Fruit fly (Drosophila melanogaster) S2 (cell line): ENCODE results near the gene RpL40.

Experiments
- CG8478 ChIP-seq: fragments of >200 bp; optimal IDR thresholded peaks from 2 replicates; lab custom pipeline; 2018
- CTCF ChIP-seq, 2 experiments: fragments of >200 bp; optimal IDR thresholded peaks; 2 replicates each; lab custom pipeline; 2018

The RpL40 gene

DNA sequence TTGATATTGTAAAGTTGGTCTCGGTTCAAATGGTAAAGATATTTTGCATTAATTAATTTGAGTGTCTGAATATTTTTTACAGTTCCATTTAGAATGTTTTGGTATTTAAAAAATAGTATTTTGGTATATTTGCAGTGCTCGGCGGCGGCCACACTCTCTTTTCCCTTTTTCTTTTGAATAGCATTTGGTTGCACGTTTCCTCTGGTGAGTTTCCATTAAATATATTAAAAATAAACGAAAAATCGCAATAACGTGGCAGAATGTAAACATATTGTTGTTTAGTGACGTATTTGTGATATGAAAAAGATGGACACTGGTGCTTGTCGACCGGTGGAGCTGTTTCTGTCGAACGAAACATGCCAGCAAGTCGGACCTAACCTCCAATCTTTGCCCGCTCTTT, at the start of gene RpL40:
Gene RpL40 (plus strand): TSS at position 154 of the 400 bp plus-strand sequence.
- no peak for TF ChIP-seq CG8478 (lab: Kevin White, UChicago)
- no peak for TF ChIP-seq CTCF (optimal IDR thresholded peaks at IDR 0.05; lab: Kevin White, UChicago)

DNA sequence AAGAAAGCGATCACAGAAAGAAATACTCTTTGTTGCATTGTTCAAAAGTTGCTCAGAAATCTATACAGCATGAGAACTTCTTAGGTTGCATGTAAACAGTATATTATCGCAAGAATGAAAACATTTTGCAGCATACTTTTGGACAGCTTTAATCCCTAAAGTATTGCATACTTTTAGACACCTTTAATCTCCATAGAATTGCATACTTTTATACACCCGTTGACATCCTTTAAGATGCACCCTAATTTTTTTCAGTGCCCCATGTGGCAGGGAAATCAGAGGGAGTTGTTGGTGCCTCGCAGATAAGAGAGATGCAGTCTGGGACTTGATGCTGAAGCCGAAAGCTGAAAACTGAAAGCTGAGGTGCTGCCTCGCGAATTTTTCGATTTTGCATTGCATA, 48.1 kb upstream of the RpL40 start:
- TF ChIP-seq CG8478 (lab: Kevin White, UChicago) = no peak
- TF ChIP-seq CTCF (optimal IDR thresholded peaks at IDR 0.05; lab: Kevin White, UChicago) = no peak

DNA sequence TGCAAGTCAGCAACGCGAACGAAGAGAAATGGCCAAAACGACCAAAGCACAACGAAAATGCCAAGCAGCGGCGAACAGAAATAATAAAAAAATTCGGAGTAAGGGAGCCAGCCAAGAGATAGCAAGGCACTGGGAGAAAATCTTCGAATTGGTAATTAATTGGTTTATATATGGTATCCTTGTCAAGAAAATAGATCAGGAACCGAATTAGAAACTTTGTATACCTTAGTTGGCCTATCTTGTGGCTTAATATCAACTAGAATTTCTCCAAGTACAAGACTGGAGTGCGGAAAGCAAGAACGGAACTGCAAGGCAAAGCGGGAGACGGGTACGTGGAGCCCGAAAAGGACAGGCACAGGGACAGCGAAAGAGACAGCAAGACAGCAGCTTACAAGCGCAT, 47.5 kb upstream of the RpL40 start:
- TF ChIP-seq CG8478 (lab: Kevin White, UChicago) (no peak), CTCF (optimal IDR thresholded peaks at IDR 0.05; lab: Kevin White, UChicago) (no peak)

dm6 chr2L:4185269-4186024, 42.1 kb upstream of the RpL40 start:
- TF ChIP-seq CTCF (optimal IDR thresholded peaks at IDR 0.05; lab: Kevin White, UChicago) = no peak
- TF ChIP-seq CG8478 (lab: Kevin White, UChicago) = no peak

DNA sequence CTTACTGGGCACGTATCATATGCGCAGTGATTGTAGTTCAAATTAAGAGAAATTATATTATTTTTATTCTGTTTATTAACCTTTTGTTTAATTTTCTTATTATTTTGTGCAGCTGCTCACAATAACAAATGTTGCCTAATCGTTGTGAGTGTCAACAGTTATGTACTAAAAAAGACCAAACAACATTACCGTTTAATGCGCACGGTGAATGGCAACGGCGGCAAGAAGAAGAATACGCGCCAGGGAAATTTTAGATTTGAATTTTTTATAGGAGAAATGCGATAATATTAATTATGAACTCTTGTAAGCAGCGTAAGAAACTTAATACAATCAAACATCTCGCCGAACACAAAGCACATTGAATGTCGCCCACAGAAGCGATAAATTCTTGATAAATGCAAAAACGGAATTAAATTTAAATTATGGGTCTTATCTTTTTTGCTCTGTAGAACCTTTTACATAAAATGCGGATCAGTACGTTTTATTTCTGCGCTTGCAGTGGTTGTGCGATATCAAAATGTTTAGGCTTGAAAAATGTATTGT, 39.8 kb upstream of the RpL40 start, which contains the start of the genes Tbcc and lectin-24Db:
Gene Tbcc (minus strand): TSS at position 163 of the 543 bp plus-strand sequence.
Gene lectin-24Db (plus strand): TSS at position 493 of the 543 bp plus-strand sequence.
- TF ChIP-seq CTCF (optimal IDR thresholded peaks at IDR 0.05; lab: Kevin White, UChicago) (no peak), CG8478 (lab: Kevin White, UChicago) (no peak)

dm6 chr2L:4195672-4196281, 31.7 kb upstream of the RpL40 start:
- TF ChIP-seq CG8478 (lab: Kevin White, UChicago) (no peak), CTCF (optimal IDR thresholded peaks at IDR 0.05; lab: Kevin White, UChicago) (no peak)

DNA sequence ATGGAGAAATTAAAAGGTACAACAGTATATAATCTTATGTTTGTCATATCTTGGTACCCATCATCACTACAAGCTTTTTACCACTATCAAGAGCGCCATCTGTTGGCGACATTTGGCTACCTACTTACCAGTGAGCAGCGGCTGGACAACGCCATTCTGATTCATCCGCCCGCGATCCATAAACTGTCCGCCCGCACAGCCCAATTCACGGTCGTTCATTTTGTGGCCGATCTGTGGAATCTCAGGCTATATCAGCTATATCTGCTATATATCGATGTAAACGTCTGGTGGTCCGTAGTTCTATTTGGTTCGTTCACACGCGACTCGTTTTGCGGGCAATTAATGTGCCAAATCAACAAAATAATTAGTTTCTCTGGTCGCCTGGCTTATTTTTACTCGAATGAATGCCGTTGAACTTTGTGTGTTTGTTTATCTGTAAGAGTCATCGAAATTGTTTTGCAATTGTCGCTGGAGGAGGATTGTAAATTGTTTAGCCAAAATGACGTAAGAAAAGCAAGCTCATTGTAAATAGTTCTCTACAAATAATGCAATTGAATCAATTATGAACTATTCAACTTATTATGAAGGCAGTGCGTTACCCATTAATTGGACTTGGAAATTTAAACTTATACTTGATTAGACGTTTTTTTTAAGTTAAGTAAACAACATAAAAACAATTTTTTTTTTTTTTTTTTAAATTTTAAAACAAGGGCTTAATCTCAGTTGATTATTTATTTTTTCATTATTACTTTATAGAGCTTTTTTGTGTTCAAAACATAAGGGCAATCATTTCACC, 31.0 kb upstream of the RpL40 start:
- TF ChIP-seq CG8478 (lab: Kevin White, UChicago) (no peak), CTCF (optimal IDR thresholded peaks at IDR 0.05; lab: Kevin White, UChicago) (peak; percentile 73 to 78)

DNA sequence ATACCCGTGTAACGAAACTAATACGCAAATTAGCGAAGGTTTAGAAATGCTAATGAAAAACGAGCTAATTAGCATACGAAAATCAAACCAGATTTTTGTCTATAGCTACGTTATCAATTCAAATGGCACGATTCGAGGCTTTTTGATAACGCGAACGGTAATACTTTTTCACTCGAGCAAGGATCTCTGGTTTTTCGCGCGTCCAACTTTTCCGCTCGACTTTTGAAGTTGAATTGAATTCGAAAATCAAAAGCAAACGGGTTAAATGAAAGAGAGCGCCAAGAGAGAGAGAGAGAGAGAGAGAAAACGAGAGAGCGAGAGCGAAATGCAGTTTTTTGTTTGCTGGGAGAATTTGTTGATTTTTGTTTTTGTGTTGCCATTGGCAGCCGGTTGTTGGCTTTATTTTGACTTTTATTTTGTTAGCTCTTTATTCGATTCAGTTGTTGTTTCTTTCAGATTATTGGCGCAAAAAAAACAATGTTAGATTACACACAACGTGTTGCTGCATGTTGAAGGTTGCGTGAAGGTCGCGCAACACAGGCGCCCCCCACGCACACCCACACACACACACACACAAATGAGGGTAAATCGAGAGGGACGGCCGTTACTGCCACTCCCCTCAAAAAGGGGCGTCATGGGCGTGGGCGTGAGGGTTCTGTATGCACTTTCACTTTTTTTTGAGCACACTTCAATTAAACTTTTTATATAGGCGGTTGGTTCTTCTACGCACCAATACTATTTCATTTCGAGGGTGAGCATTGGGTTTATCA, 30.2 kb upstream of the RpL40 start:
- TF ChIP-seq CG8478 (lab: Kevin White, UChicago) (no peak), CTCF (optimal IDR thresholded peaks at IDR 0.05; lab: Kevin White, UChicago) (no peak)

DNA sequence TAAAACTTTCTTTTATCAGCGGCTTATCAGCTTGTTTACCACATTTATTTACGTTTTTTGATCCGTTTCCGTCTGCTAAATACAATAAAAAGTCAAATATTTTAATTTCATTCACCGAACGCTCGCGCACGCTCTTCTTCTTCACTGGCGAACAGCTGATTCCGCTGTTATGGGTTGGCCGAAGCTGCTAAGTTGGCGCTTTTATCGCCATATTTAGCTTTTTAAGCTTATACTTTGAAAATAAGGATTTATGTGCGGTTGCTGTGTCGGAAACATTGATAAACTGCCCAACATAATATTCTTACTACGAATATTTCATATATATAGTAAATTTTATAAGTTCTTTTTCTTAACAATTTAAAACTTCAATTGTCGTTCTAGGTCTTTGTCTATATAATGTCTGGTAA, 29.6 kb upstream of the RpL40 start, which contains the start of gene Naprt:
Gene Naprt (minus strand): TSS at position 159 of the 407 bp plus-strand sequence.
- TF ChIP-seq CTCF (optimal IDR thresholded peaks at IDR 0.05; lab: Kevin White, UChicago) = no peak
- TF ChIP-seq CG8478 (lab: Kevin White, UChicago) = no peak

- no peak for TF ChIP-seq CG8478 (lab: Kevin White, UChicago)
- TF ChIP-seq CTCF (optimal IDR thresholded peaks at IDR 0.05; lab: Kevin White, UChicago) = no peak
Observed at dm6 chr2L:4211335-4211753, 16.2 kb upstream of the RpL40 start.

dm6 chr2L:4218820-4219219, 8.7 kb upstream of the RpL40 start:
- no peak for TF ChIP-seq CTCF (optimal IDR thresholded peaks at IDR 0.05; lab: Kevin White, UChicago)
- no peak for TF ChIP-seq CG8478 (lab: Kevin White, UChicago)

DNA sequence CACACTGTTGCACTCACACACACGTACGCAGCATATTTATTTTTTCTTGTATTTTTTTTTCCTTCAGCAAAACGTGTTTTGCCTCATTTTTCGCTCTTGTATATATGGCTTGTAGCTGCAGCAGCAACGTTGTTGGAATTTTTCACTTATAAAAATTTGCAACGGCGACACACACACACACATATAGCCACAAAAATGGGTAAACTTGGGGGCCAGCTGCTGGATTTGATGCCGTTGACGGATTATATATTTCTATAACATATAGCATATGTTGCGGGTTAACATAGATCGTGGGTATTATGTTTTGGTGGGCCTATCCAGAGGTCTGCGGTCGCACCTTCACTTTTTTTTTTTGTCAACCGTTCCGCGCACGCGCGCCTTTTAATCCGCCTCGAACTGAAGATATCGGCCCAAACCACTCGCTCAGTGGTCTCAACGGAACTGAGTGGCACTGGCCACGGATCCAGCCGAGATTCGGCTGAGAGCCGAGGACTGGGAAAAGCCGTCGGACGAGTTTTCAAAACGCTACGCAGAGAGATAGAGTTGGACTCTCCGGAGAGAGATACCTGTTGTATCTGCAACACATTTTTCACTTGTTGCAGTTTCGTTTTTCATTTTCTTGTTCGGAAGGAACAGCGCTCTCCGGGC, 6.0 kb upstream of the RpL40 start, which contains the start of gene ft:
Gene ft (minus strand): TSS at position 443 of the 648 bp plus-strand sequence.
- TF ChIP-seq CG8478 (lab: Kevin White, UChicago) (no peak), CTCF (optimal IDR thresholded peaks at IDR 0.05; lab: Kevin White, UChicago) (no peak)
